Worm (Caenorhabditis elegans) whole organism, young adult: ENCODE results near the gene T18D3.5.

Experiments used
- B0019.2 ChIP-seq: fragments of 200-800 bp; sonication (Bioruptor generic); conservative IDR thresholded peaks from 2 replicates; pipeline ENCODE4 v1.3.6; 2022; ENCODE audit warnings: missing genetic modification reagents, missing genetic modification characterization, missing compliant biosample characterization
- F23B12.7 ChIP-seq: sonication (generic microtip); optimal IDR thresholded peaks from 2 replicates; lab custom pipeline; 2017; ENCODE audit warnings: missing genetic modification characterization, mild to moderate bottlenecking, missing compliant biosample characterization, antibody characterized with exemption, moderate library complexity; ENCODE audit not compliant: insufficient read depth
- ama-1 ChIP-seq, 3 experiments: fragments of 150-350 bp in 1 of 3; sonication (generic microtip) in 2 of 3; optimal IDR thresholded peaks; 2 replicates each; lab custom pipeline; 2014 to 2018; ENCODE audit warnings: missing biosample characterization in 2 of 3, missing genetic modification characterization in 2 of 3, missing genetic modification reagents in 2 of 3
- attf-5 ChIP-seq: fragments of 200-800 bp; sonication (Bioruptor generic); optimal IDR thresholded peaks from 2 replicates; lab custom pipeline; 2018; ENCODE audit warnings: mild to moderate bottlenecking, missing genetic modification characterization, missing compliant biosample characterization
- bed-1 ChIP-seq: fragments of 200-800 bp; sonication (Bioruptor generic); IDR thresholded peaks from 2 replicates; pipeline ENCODE4 v1.3.6; 2022; ENCODE audit warnings: missing genetic modification reagents, missing genetic modification characterization, missing compliant biosample characterization
- dpl-1 ChIP-seq: fragments of 150-350 bp; optimal IDR thresholded peaks from 2 replicates; lab custom pipeline; 2014; ENCODE audit warnings: missing biosample characterization, missing genetic modification reagents, missing genetic modification characterization
- ets-4 ChIP-seq: fragments of 200-800 bp; sonication (Bioruptor generic); optimal IDR thresholded peaks from 2 replicates; lab custom pipeline; 2018; ENCODE audit warnings: mild to moderate bottlenecking, missing genetic modification characterization, missing compliant biosample characterization
- hsf-1 ChIP-seq: fragments of 200-800 bp; sonication (Bioruptor generic); IDR thresholded peaks from 2 replicates; pipeline ENCODE4 v1.3.6; 2022; ENCODE audit warnings: missing genetic modification reagents, missing genetic modification characterization, missing compliant biosample characterization
- let-526 ChIP-seq: fragments of 200-800 bp; sonication (Bioruptor generic); IDR thresholded peaks from 2 replicates; pipeline ENCODE4 v1.3.6; 2022; ENCODE audit warnings: missing genetic modification reagents, missing genetic modification characterization, missing compliant biosample characterization
- madf-8 ChIP-seq: fragments of 200-800 bp; sonication (Bioruptor generic); conservative IDR thresholded peaks from 2 replicates; pipeline ENCODE4 v1.3.6; 2022; ENCODE audit warnings: missing genetic modification reagents, missing genetic modification characterization, missing compliant biosample characterization
- snpc-4 ChIP-seq, 5 experiments: fragments of 150-350 bp in 1 of 5; sonication (generic microtip) in 4 of 5; optimal IDR thresholded peaks; 2 replicates each; lab custom pipeline; 2014 to 2018; ENCODE audit warnings: missing genetic modification characterization in 5 of 5, missing biosample characterization in 3 of 5, antibody characterized with exemption in 2 of 5, mild to moderate bottlenecking in 2 of 5, missing compliant biosample characterization in 2 of 5, missing genotype in 2 of 5, moderate library complexity in 2 of 5, missing genetic modification reagents in 1 of 5
- unc-62 ChIP-seq: fragments of 150-350 bp; optimal IDR thresholded peaks from 2 replicates; lab custom pipeline; 2014; ENCODE audit warnings: missing biosample characterization, missing genetic modification reagents, missing genetic modification characterization
- ztf-25 ChIP-seq: fragments of 200-800 bp; sonication (Bioruptor generic); IDR thresholded peaks from 2 replicates; pipeline ENCODE4 v1.3.6; 2022; ENCODE audit warnings: missing genetic modification reagents, missing genetic modification characterization, missing compliant biosample characterization

DNA sequence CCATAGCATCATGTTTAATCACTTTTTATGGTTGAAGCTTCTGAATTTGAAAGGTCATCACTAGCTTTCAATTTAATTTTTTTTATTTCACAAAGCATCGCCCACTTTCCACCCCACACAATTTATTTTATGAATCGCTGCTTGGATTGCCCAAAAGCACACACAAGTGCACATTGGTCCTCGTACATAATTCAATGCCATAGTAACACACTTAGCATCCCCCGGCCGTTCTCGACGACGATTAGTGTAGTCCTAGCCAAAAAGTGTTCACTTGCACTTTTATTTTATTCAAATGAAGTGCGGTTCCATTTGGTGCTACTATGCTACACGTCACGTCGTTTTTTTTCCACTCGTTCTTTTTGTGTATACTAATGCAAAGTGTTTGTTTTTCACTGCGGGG, 15.4 kb downstream of the T18D3.5 start:
- TF ChIP-seq ets-4 (GFP tag; lab: Kevin White, UChicago) = no peak
- TF ChIP-seq bed-1 = no peak
- TF ChIP-seq ztf-25 (GFP tag; lab: Robert Waterston, UW) = no peak
- no peak for TF ChIP-seq dpl-1 (GFP tag; lab: Kevin White, UChicago)
- no peak for TF ChIP-seq let-526 (GFP tag; lab: Robert Waterston, UW)
- TF ChIP-seq F23B12.7 = no peak
- TF ChIP-seq snpc-4 (GFP tag; optimal IDR thresholded peaks at IDR 0.05; lab: Kevin White, UChicago) = no peak
- TF ChIP-seq snpc-4 (tag; optimal IDR thresholded peaks at IDR 0.05; lab: Kevin White, UChicago) = no peak
- TF ChIP-seq madf-8 (GFP tag; lab: Robert Waterston, UW) = no peak
- TF ChIP-seq ama-1 (optimal IDR thresholded peaks at IDR 0.05; lab: Kevin White, UChicago) = no peak
- no peak for TF ChIP-seq ama-1 (GFP tag; optimal IDR thresholded peaks at IDR 0.05; lab: Kevin White, UChicago)
- no peak for TF ChIP-seq unc-62 (GFP tag; lab: Kevin White, UChicago)
- no peak for TF ChIP-seq hsf-1 (GFP tag; lab: Robert Waterston, UW)
- TF ChIP-seq attf-5 (GFP tag; lab: Kevin White, UChicago) = no peak
- no peak for TF ChIP-seq B0019.2
